Worm (Caenorhabditis elegans): Measurements from ENCODE around the gene str-40.

DNA sequence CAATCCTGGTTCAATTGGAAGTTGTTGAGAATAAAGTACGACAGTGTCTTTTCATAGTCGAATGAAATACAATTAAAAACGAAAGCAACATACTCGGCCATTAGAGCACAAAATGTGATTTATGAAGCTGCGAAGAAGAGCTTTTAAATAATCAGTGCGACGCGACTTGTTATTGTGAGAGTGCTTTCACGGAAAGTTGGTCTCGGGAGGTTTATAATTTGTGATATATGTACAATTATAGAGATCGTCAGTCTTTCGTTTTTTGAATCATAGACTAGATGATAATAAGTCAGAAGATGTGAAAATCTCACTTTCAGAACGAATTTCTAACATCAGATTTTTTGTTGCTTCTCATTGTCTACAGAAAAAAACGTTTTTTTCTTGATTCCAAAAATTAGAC, 6.9 kb downstream of the str-40 start, which contains the start of gene srt-15:
- no peak for TF ChIP-seq ama-1 (optimal IDR thresholded peaks at IDR 0.05)
- no peak for TF ChIP-seq syd-9 (tag; optimal IDR thresholded peaks at IDR 0.05)
- no peak for TF ChIP-seq unc-55 (GFP tag; optimal IDR thresholded peaks at IDR 0.05)
- TF ChIP-seq dve-1 (tag; optimal IDR thresholded peaks at IDR 0.05), result no peak
- no peak for TF ChIP-seq ceh-6 (GFP tag; optimal IDR thresholded peaks at IDR 0.05)
- TF ChIP-seq zip-5 (tag; optimal IDR thresholded peaks at IDR 0.05), result no peak
- TF ChIP-seq mec-3 (tag; optimal IDR thresholded peaks at IDR 0.05; ENCODE audit: borderline replicate concordance), result no peak
- no peak for TF ChIP-seq lin-11 (tag; optimal IDR thresholded peaks at IDR 0.05)
